Worm (Caenorhabditis elegans) whole organism, mixed stage, embryonic: ENCODE data around the gene F53A3.1.

Experiments
- M03D4.4 ChIP-seq: sonication (generic microtip); optimal IDR thresholded peaks from 2 replicates; lab custom pipeline; 2017; ENCODE audit warnings: mild to moderate bottlenecking, missing genetic modification characterization, missing compliant biosample characterization
- bed-3 ChIP-seq: fragments of 200-800 bp; sonication (Bioruptor generic); optimal IDR thresholded peaks from 3 replicates; lab custom pipeline; 2018; ENCODE audit warnings: mild to moderate bottlenecking, missing genetic modification characterization, moderate library complexity, missing compliant biosample characterization
- blmp-1 ChIP-seq: fragments of 150-350 bp; optimal IDR thresholded peaks from 2 replicates; lab custom pipeline; 2014; ENCODE audit warnings: missing biosample characterization, missing genetic modification characterization
- ceh-39 ChIP-seq: fragments of 150-350 bp; optimal IDR thresholded peaks from 2 replicates; lab custom pipeline; 2014; ENCODE audit warnings: missing biosample characterization, missing genetic modification characterization
- ceh-43 ChIP-seq: fragments of 200-800 bp; sonication (Bioruptor generic); optimal IDR thresholded peaks from 2 replicates; lab custom pipeline; 2018; ENCODE audit warnings: mild to moderate bottlenecking, missing genetic modification characterization, moderate library complexity, missing compliant biosample characterization
- ceh-83 ChIP-seq: fragments of 200-800 bp; sonication (Bioruptor generic); optimal IDR thresholded peaks from 2 replicates; lab custom pipeline; 2018; ENCODE audit warnings: mild to moderate bottlenecking, missing genetic modification characterization, missing compliant biosample characterization
- ces-1 ChIP-seq: fragments of 150-350 bp; optimal IDR thresholded peaks from 2 replicates; lab custom pipeline; 2014; ENCODE audit warnings: missing biosample characterization, missing genetic modification reagents, missing genetic modification characterization
- cnd-1 ChIP-seq: fragments of 200-800 bp; sonication (Bioruptor generic); optimal IDR thresholded peaks from 2 replicates; lab custom pipeline; 2018; ENCODE audit warnings: mild to moderate bottlenecking, missing genetic modification characterization, missing compliant biosample characterization
- drap-1 ChIP-seq: fragments of 200-800 bp; sonication (Bioruptor generic); optimal IDR thresholded peaks from 3 replicates; lab custom pipeline; 2018; ENCODE audit warnings: mild to moderate bottlenecking, missing genetic modification characterization, missing compliant biosample characterization
- elt-1 ChIP-seq: sonication (generic microtip); optimal IDR thresholded peaks from 2 replicates; lab custom pipeline; 2017; ENCODE audit warnings: missing genetic modification characterization, mild to moderate bottlenecking, missing compliant biosample characterization, antibody characterized with exemption, moderate library complexity, borderline replicate concordance; ENCODE audit not compliant: insufficient read depth
- elt-3 ChIP-seq: fragments of 150-350 bp; optimal IDR thresholded peaks from 2 replicates; lab custom pipeline; 2014; ENCODE audit warnings: missing biosample characterization, missing genetic modification characterization
- flh-1 ChIP-seq: fragments of 200-800 bp; sonication (Bioruptor generic); optimal IDR thresholded peaks from 2 replicates; lab custom pipeline; 2018; ENCODE audit warnings: mild to moderate bottlenecking, missing genetic modification characterization, moderate library complexity, missing compliant biosample characterization
- ham-2 ChIP-seq: fragments of 200-800 bp; sonication (Bioruptor generic); optimal IDR thresholded peaks from 2 replicates; lab custom pipeline; 2018; ENCODE audit warnings: mild to moderate bottlenecking, missing genetic modification characterization, missing compliant biosample characterization
- hlh-1 ChIP-seq: fragments of 150-350 bp; optimal IDR thresholded peaks from 2 replicates; lab custom pipeline; 2014; ENCODE audit warnings: missing biosample characterization, missing genetic modification reagents, missing genetic modification characterization
- lin-13 ChIP-seq: fragments of 150-350 bp; optimal IDR thresholded peaks from 2 replicates; lab custom pipeline; 2014; ENCODE audit warnings: missing biosample characterization, missing genetic modification characterization
- lin-32 ChIP-seq: fragments of 200-800 bp; sonication (Bioruptor generic); optimal IDR thresholded peaks from 2 replicates; lab custom pipeline; 2018; ENCODE audit warnings: mild to moderate bottlenecking, missing genetic modification characterization, missing compliant biosample characterization
- lsy-2 ChIP-seq: fragments of 150-350 bp; optimal IDR thresholded peaks from 2 replicates; lab custom pipeline; 2014; ENCODE audit warnings: missing biosample characterization, missing genetic modification characterization
- mab-5 ChIP-seq: fragments of 150-350 bp; optimal IDR thresholded peaks from 2 replicates; lab custom pipeline; 2014; ENCODE audit warnings: missing biosample characterization, missing genetic modification characterization
- mep-1 ChIP-seq: fragments of 150-350 bp; optimal IDR thresholded peaks from 2 replicates; lab custom pipeline; 2017; ENCODE audit warnings: missing biosample characterization, missing genetic modification reagents, missing genetic modification characterization, inconsistent platforms
- mls-2 ChIP-seq: sonication (generic microtip); optimal IDR thresholded peaks from 2 replicates; lab custom pipeline; 2016; ENCODE audit warnings: mild to moderate bottlenecking, missing genetic modification characterization, moderate library complexity, missing compliant biosample characterization
- nhr-12 ChIP-seq: fragments of 150-350 bp; optimal IDR thresholded peaks from 2 replicates; lab custom pipeline; 2014; ENCODE audit warnings: missing biosample characterization, missing genetic modification characterization
- nhr-2 ChIP-seq: fragments of 150-350 bp; optimal IDR thresholded peaks from 2 replicates; lab custom pipeline; 2014; ENCODE audit warnings: missing biosample characterization, missing genetic modification characterization
- nhr-237 ChIP-seq: fragments of 150-350 bp; optimal IDR thresholded peaks from 2 replicates; lab custom pipeline; 2014; ENCODE audit warnings: missing biosample characterization, missing genetic modification characterization
- nhr-28 ChIP-seq: fragments of 150-350 bp; optimal IDR thresholded peaks from 2 replicates; lab custom pipeline; 2014; ENCODE audit warnings: missing biosample characterization, missing genetic modification characterization
- nhr-76 ChIP-seq: sonication (generic microtip); optimal IDR thresholded peaks from 2 replicates; lab custom pipeline; 2017; ENCODE audit warnings: missing biosample characterization, missing genetic modification characterization
- pha-4 ChIP-seq: fragments of 150-350 bp; optimal IDR thresholded peaks from 2 replicates; lab custom pipeline; 2018; ENCODE audit warnings: missing biosample characterization, missing genetic modification reagents, missing genetic modification characterization
- sem-2 ChIP-seq: fragments of 200-800 bp; sonication (Bioruptor generic); optimal IDR thresholded peaks from 2 replicates; lab custom pipeline; 2018; ENCODE audit warnings: mild to moderate bottlenecking, missing genetic modification characterization, missing compliant biosample characterization
- snpc-4 ChIP-seq: fragments of 150-350 bp; optimal IDR thresholded peaks from 2 replicates; lab custom pipeline; 2014; ENCODE audit warnings: missing biosample characterization, missing genetic modification characterization
- sptf-1 ChIP-seq: sonication (generic microtip); optimal IDR thresholded peaks from 2 replicates; lab custom pipeline; 2017; ENCODE audit warnings: mild to moderate bottlenecking, missing genetic modification characterization, moderate library complexity, missing compliant biosample characterization
- tbx-8 ChIP-seq: fragments of 200-800 bp; sonication (Bioruptor generic); optimal IDR thresholded peaks from 2 replicates; lab custom pipeline; 2018; ENCODE audit warnings: mild to moderate bottlenecking, missing genetic modification characterization, moderate library complexity, missing compliant biosample characterization
- unc-120 ChIP-seq: sonication (generic microtip); optimal IDR thresholded peaks from 2 replicates; lab custom pipeline; 2017; ENCODE audit warnings: missing genetic modification characterization, missing compliant biosample characterization; ENCODE audit not compliant: poor library complexity, severe bottlenecking
- unc-39 ChIP-seq: fragments of 150-350 bp; optimal IDR thresholded peaks from 2 replicates; lab custom pipeline; 2014; ENCODE audit warnings: missing biosample characterization, missing genetic modification characterization
- unc-62 ChIP-seq: fragments of 150-350 bp; optimal IDR thresholded peaks from 2 replicates; lab custom pipeline; 2014; ENCODE audit warnings: missing biosample characterization, missing genetic modification reagents, missing genetic modification characterization
- zip-8 ChIP-seq: fragments of 150-350 bp; optimal IDR thresholded peaks from 2 replicates; lab custom pipeline; 2014; ENCODE audit warnings: missing biosample characterization, missing genetic modification characterization
- ztf-11 ChIP-seq: fragments of 150-350 bp; optimal IDR thresholded peaks from 2 replicates; lab custom pipeline; 2014; ENCODE audit warnings: missing biosample characterization, missing genetic modification characterization

Gene F53A3.1

DNA sequence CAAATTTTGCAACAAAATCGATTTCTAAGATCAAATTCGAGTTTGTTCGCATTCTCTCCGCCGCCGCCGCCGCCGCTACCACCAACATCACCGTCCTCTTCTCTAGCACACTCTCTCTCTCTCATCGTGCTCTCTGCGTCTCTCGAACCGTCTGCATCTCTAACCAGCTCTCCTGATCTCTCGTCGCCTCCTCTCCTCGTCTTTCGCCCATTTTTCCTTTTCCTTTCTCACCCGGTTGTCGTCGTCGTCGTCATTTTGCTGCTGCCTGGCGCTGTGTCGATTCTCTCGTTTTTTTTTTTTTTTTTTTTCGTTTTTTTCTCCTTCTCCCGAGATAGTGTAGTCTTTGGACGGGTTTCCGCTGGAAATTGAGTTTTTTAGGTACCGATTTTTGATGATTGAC is 17.0 kb downstream of the F53A3.1 start (continued):
- TF ChIP-seq pha-4 (tag; lab: Kevin White, UChicago), result peak; percentile 98
- TF ChIP-seq nhr-12 (tag; lab: Kevin White, UChicago), result peak; percentile 70
- TF ChIP-seq nhr-2 (tag; lab: Kevin White, UChicago), result peak; percentile 25
- no peak for TF ChIP-seq mls-2

- TF ChIP-seq nhr-76 (tag; lab: Kevin White, UChicago) (no peak), sem-2 (GFP tag; lab: Kevin White, UChicago) (no peak), mep-1 (no peak), ham-2 (GFP tag; lab: Kevin White, UChicago) (no peak), unc-39 (tag; lab: Kevin White, UChicago) (no peak), unc-62 (GFP tag; lab: Kevin White, UChicago) (no peak), flh-1 (GFP tag; lab: Kevin White, UChicago) (no peak), bed-3 (no peak), pha-4 (tag; lab: Kevin White, UChicago) (no peak), lin-32 (GFP tag; lab: Kevin White, UChicago) (no peak), nhr-237 (tag; lab: Kevin White, UChicago) (no peak), mab-5 (no peak), cnd-1 (tag; lab: Kevin White, UChicago) (no peak), hlh-1 (no peak), lsy-2 (tag; lab: Kevin White, UChicago) (no peak), elt-1 (no peak), ces-1 (no peak), snpc-4 (tag; lab: Kevin White, UChicago) (no peak), zip-8 (tag; lab: Kevin White, UChicago) (no peak), ceh-43 (no peak)
- TF ChIP-seq, all 35 proteins: peak for 0
These were observed 17.7 kb downstream of the F53A3.1 start for ce11 chrIII:1925786-1926185.

- TF ChIP-seq nhr-28 (tag; lab: Kevin White, UChicago) (peak; percentile 32), cnd-1 (tag; lab: Kevin White, UChicago) (no peak), unc-62 (GFP tag; lab: Kevin White, UChicago) (peak; percentile 98), mab-5 (peak; percentile 51), elt-1 (peak; percentile 58), pha-4 (tag; lab: Kevin White, UChicago) (peak; percentile 94), elt-3 (tag; lab: Kevin White, UChicago) (peak; percentile 73), ceh-83 (GFP tag; lab: Kevin White, UChicago) (peak; percentile 6), nhr-237 (tag; lab: Kevin White, UChicago) (peak; percentile 95), unc-120 (tag; lab: Kevin White, UChicago) (peak; percentile 93), mls-2 (peak; percentile 65), snpc-4 (tag; lab: Kevin White, UChicago) (no peak), ceh-43 (peak; percentile 62), flh-1 (GFP tag; lab: Kevin White, UChicago) (no peak), nhr-12 (tag; lab: Kevin White, UChicago) (no peak), blmp-1 (peak; percentile 85), lsy-2 (tag; lab: Kevin White, UChicago) (peak; percentile 78), unc-39 (tag; lab: Kevin White, UChicago) (no peak), M03D4.4 (peak; percentile 84), ham-2 (GFP tag; lab: Kevin White, UChicago) (peak; percentile 82), ceh-39 (peak; percentile 25), sem-2 (GFP tag; lab: Kevin White, UChicago) (no peak), lin-13 (tag; lab: Kevin White, UChicago) (peak; percentile 53), hlh-1 (peak; percentile 94), nhr-2 (tag; lab: Kevin White, UChicago) (peak; percentile 64), drap-1 (GFP tag; lab: Kevin White, UChicago) (peak; percentile 72), bed-3 (no peak), ztf-11 (peak; percentile 68), nhr-76 (tag; lab: Kevin White, UChicago) (no peak), zip-8 (tag; lab: Kevin White, UChicago) (no peak), lin-32 (GFP tag; lab: Kevin White, UChicago) (no peak), mep-1 (peak; percentile 90), tbx-8 (GFP tag; lab: Kevin White, UChicago) (no peak), ces-1 (peak; percentile 91), sptf-1 (tag; lab: Kevin White, UChicago) (peak; percentile 86)
These were observed 18.3 kb downstream of the F53A3.1 start for ce11 chrIII:1925048-1925537.
